Fruit fly (Drosophila melanogaster) whole organism, embryonic: ENCODE measurements around the gene CG10222.

Source experiments
- CG32767 ChIP-seq: fragments of 200-800 bp; sonication (Bioruptor generic); IDR thresholded peaks from 2 replicates; pipeline ENCODE4 v1.3.6; 2022; ENCODE audit warnings: missing biosample characterization, missing genetic modification characterization
- dm ChIP-seq: fragments of 200-800 bp; sonication (Bioruptor generic); optimal IDR thresholded peaks from 3 replicates; lab custom pipeline; 2016; ENCODE audit warnings: missing biosample characterization, missing genetic modification characterization
- eve ChIP-seq, 2 experiments: fragments of >200 bp; optimal IDR thresholded peaks; 2 replicates each; lab custom pipeline; 2017; ENCODE audit warnings: missing biosample characterization in 2 of 2, missing genetic modification characterization in 2 of 2

DNA sequence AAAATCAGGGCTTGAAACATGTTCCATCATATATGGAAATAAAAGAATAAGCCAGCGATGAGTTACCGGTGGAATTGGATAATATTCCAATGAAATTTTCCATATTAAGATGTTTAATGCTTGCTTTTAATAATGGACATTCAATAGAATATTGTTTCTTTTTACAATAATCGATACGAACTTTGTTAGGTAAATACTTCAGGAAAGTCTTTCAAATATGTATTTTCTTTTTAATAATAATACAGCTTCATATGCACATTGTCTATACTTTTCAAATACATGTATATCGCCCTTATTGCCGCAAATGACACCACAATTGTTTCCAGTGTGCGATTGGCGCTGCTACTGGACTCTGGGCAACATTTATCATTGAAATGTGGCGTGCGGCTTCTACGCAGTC, 5.4 kb downstream of the CG10222 start:
- no peak for TF ChIP-seq eve (GFP tag; optimal IDR thresholded peaks at IDR 0.05; lab: Kevin White, UChicago)
- TF ChIP-seq CG32767 = no peak
- TF ChIP-seq dm = no peak
